Worm (Caenorhabditis elegans): ENCODE data around the gene R10D12.13.

ce11 chrV:13961927-13962419 is at the start of gene R10D12.13, which contains the start of gene algn-13:
- no peak for TF ChIP-seq daf-12 (tag; optimal IDR thresholded peaks at IDR 0.05)
- TF ChIP-seq lin-1 (GFP tag; IDR thresholded peaks at IDR 0.05) = no peak
- TF ChIP-seq ceh-62 (tag; optimal IDR thresholded peaks at IDR 0.05) = no peak
- TF ChIP-seq fkh-10 (GFP tag; optimal IDR thresholded peaks at IDR 0.05) = no peak
- TF ChIP-seq dmd-6 (GFP tag; IDR thresholded peaks at IDR 0.05) = no peak
- no peak for TF ChIP-seq nhr-10 (tag; optimal IDR thresholded peaks at IDR 0.05)
- no peak for TF ChIP-seq daf-16 (GFP tag; optimal IDR thresholded peaks at IDR 0.05)
- TF ChIP-seq daf-16 (tag; optimal IDR thresholded peaks at IDR 0.05) = peak; percentile 27
- TF ChIP-seq snpc-4 (tag; optimal IDR thresholded peaks at IDR 0.05) = no peak
- no peak for TF ChIP-seq unc-39 (tag; optimal IDR thresholded peaks at IDR 0.05)

Measured in whole organism, L4 larva.